Fruit fly (Drosophila melanogaster) whole organism, prepupa: ENCODE results near the gene Naam.
A peak's percentile ranks its signal among the peaks of the same experiment; 100 is the strongest.

Experiments
- Blimp-1 ChIP-seq: fragments of 200-800 bp; sonication (Bioruptor generic); optimal IDR thresholded peaks from 3 replicates; lab custom pipeline; 2017; ENCODE audit warnings: missing biosample characterization, missing genetic modification characterization, mild to moderate bottlenecking, moderate library complexity, missing genetic modification reagents
- CG10631 ChIP-seq: fragments of 200-800 bp; sonication (Bioruptor generic); optimal IDR thresholded peaks from 2 replicates; lab custom pipeline; 2016; ENCODE audit warnings: missing biosample characterization, missing genetic modification characterization
- CG10669 ChIP-seq: fragments of 200-800 bp; sonication (Bioruptor generic); optimal IDR thresholded peaks from 3 replicates; lab custom pipeline; 2018; ENCODE audit warnings: missing biosample characterization, mild to moderate bottlenecking, missing genetic modification characterization, moderate library complexity
- CG11762 ChIP-seq: fragments of 200-800 bp; sonication (Bioruptor generic); optimal IDR thresholded peaks from 3 replicates; lab custom pipeline; 2016; ENCODE audit warnings: missing biosample characterization, missing genetic modification characterization; ENCODE audit not compliant: insufficient read depth
- CG11902 ChIP-seq: fragments of 200-800 bp; sonication (Bioruptor generic); optimal IDR thresholded peaks from 3 replicates; lab custom pipeline; 2016; ENCODE audit warnings: missing biosample characterization, missing genetic modification characterization
- CG15336 ChIP-seq: fragments of 200-800 bp; sonication (Bioruptor generic); IDR thresholded peaks from 2 replicates; pipeline ENCODE4 v1.3.6; 2022; ENCODE audit warnings: missing biosample characterization, missing genetic modification characterization
- CG1621 ChIP-seq: fragments of 200-800 bp; sonication (Bioruptor generic); optimal IDR thresholded peaks from 3 replicates; lab custom pipeline; 2018; ENCODE audit warnings: missing biosample characterization, mild to moderate bottlenecking, missing genetic modification characterization
- CG3032 ChIP-seq: fragments of 200-800 bp; optimal IDR thresholded peaks from 2 replicates; lab custom pipeline; 2019; ENCODE audit warnings: missing biosample characterization, mild to moderate bottlenecking, missing genetic modification characterization, moderate library complexity
- CG31627 ChIP-seq: fragments of 200-800 bp; sonication (Bioruptor generic); optimal IDR thresholded peaks from 3 replicates; lab custom pipeline; 2016; ENCODE audit warnings: missing biosample characterization, missing genetic modification characterization
- CG34406 ChIP-seq: fragments of 200-800 bp; sonication (Bioruptor generic); optimal IDR thresholded peaks from 3 replicates; lab custom pipeline; 2016; ENCODE audit warnings: missing biosample characterization, missing genetic modification characterization
- CG3919 ChIP-seq: fragments of 200-800 bp; sonication (Bioruptor generic); optimal IDR thresholded peaks from 3 replicates; lab custom pipeline; 2016; ENCODE audit warnings: missing biosample characterization, missing genetic modification characterization
- CG4318 ChIP-seq: fragments of 200-800 bp; sonication (Bioruptor generic); optimal IDR thresholded peaks from 3 replicates; lab custom pipeline; 2017; ENCODE audit warnings: missing biosample characterization, mild to moderate bottlenecking, missing genetic modification characterization
- CG6163 ChIP-seq: fragments of 200-800 bp; sonication (Bioruptor generic); IDR thresholded peaks from 3 replicates; pipeline ENCODE4 v1.3.6; 2022; ENCODE audit warnings: missing biosample characterization, missing genetic modification characterization
- CG6792 ChIP-seq: fragments of 200-800 bp; sonication (Bioruptor generic); optimal IDR thresholded peaks from 3 replicates; lab custom pipeline; 2016; ENCODE audit warnings: missing biosample characterization, missing genetic modification characterization
- CG6808 ChIP-seq: fragments of 200-800 bp; sonication (Bioruptor generic); optimal IDR thresholded peaks from 3 replicates; lab custom pipeline; 2017; ENCODE audit warnings: missing biosample characterization, missing genetic modification characterization, mild to moderate bottlenecking, moderate library complexity, missing genetic modification reagents
- CG6854 ChIP-seq: fragments of 200-800 bp; sonication (Bioruptor generic); optimal IDR thresholded peaks from 2 replicates; lab custom pipeline; 2017; ENCODE audit warnings: missing biosample characterization, mild to moderate bottlenecking, missing genetic modification characterization
- CG7368 ChIP-seq: fragments of 200-800 bp; sonication (Bioruptor generic); optimal IDR thresholded peaks from 3 replicates; lab custom pipeline; 2016; ENCODE audit warnings: missing biosample characterization, missing genetic modification characterization
- CG8632 ChIP-seq: fragments of 200-800 bp; sonication (Bioruptor generic); optimal IDR thresholded peaks from 3 replicates; lab custom pipeline; 2016; ENCODE audit warnings: missing biosample characterization, missing genetic modification characterization
- Eip75B ChIP-seq: fragments of 200-800 bp; sonication (Bioruptor generic); optimal IDR thresholded peaks from 3 replicates; lab custom pipeline; 2016; ENCODE audit warnings: missing biosample characterization, missing genetic modification characterization
- Eip78C ChIP-seq: fragments of 200-800 bp; sonication (Bioruptor generic); peaks from one replicate; lab custom pipeline; 2016; ENCODE audit warnings: missing biosample characterization, missing genetic modification characterization
- Eip93F ChIP-seq: fragments of 200-800 bp; sonication (Bioruptor generic); optimal IDR thresholded peaks from 2 replicates; lab custom pipeline; 2016; ENCODE audit warnings: missing biosample characterization, mild to moderate bottlenecking, missing genetic modification characterization
- Ets21C ChIP-seq: fragments of 200-800 bp; sonication (Bioruptor generic); optimal IDR thresholded peaks from 3 replicates; lab custom pipeline; 2016; ENCODE audit warnings: missing biosample characterization, missing genetic modification characterization
- Hr38 ChIP-seq: sonication (Bioruptor generic); optimal IDR thresholded peaks from 2 replicates; lab custom pipeline; 2016; ENCODE audit warnings: missing biosample characterization, missing genetic modification characterization
- Hr4 ChIP-seq: fragments of 200-800 bp; sonication (Bioruptor generic); optimal IDR thresholded peaks from 3 replicates; lab custom pipeline; 2016; ENCODE audit warnings: missing biosample characterization, missing genetic modification characterization
- Met ChIP-seq: fragments of 200-800 bp; sonication (Bioruptor generic); optimal IDR thresholded peaks from 3 replicates; lab custom pipeline; 2016; ENCODE audit warnings: missing biosample characterization, missing genetic modification characterization
- Smox ChIP-seq: fragments of 200-800 bp; sonication (Bioruptor generic); optimal IDR thresholded peaks from 3 replicates; lab custom pipeline; 2016; ENCODE audit warnings: missing biosample characterization, missing genetic modification characterization
- Sox102F ChIP-seq: fragments of 200-800 bp; sonication (Bioruptor generic); optimal IDR thresholded peaks from 2 replicates; lab custom pipeline; 2016; ENCODE audit warnings: missing biosample characterization, mild to moderate bottlenecking, missing genetic modification characterization
- Sox14 ChIP-seq: fragments of 200-800 bp; sonication (Bioruptor generic); optimal IDR thresholded peaks from 3 replicates; lab custom pipeline; 2016; ENCODE audit warnings: missing biosample characterization, missing genetic modification characterization
- achi ChIP-seq: fragments of 200-800 bp; sonication (Bioruptor generic); optimal IDR thresholded peaks from 3 replicates; lab custom pipeline; 2016; ENCODE audit warnings: missing biosample characterization, missing genetic modification characterization
- acj6 ChIP-seq: fragments of 200-800 bp; sonication (Bioruptor generic); optimal IDR thresholded peaks from 3 replicates; lab custom pipeline; 2016; ENCODE audit warnings: missing biosample characterization, missing genetic modification characterization
- cyc ChIP-seq: fragments of 200-800 bp; sonication (Bioruptor generic); optimal IDR thresholded peaks from 3 replicates; lab custom pipeline; 2016; ENCODE audit warnings: missing biosample characterization, missing genetic modification characterization
- dac ChIP-seq: fragments of 200-800 bp; sonication (Bioruptor generic); optimal IDR thresholded peaks from 2 replicates; lab custom pipeline; 2017; ENCODE audit warnings: missing biosample characterization, mild to moderate bottlenecking, missing genetic modification characterization
- dsx ChIP-seq: fragments of 200-800 bp; optimal IDR thresholded peaks from 3 replicates; lab custom pipeline; 2019; ENCODE audit warnings: missing biosample characterization, mild to moderate bottlenecking, missing genetic modification characterization, moderate library complexity; ENCODE audit not compliant: poor library complexity, severe bottlenecking
- eg ChIP-seq: fragments of 200-800 bp; sonication (Bioruptor generic); IDR thresholded peaks from 3 replicates; pipeline ENCODE4 v1.3.6; 2022; ENCODE audit warnings: missing biosample characterization, missing genetic modification characterization
- esn ChIP-seq: fragments of 200-800 bp; sonication (Bioruptor generic); optimal IDR thresholded peaks from 2 replicates; lab custom pipeline; 2016; ENCODE audit warnings: missing biosample characterization, mild to moderate bottlenecking, missing genetic modification characterization, moderate library complexity
- fd85E ChIP-seq: fragments of 200-800 bp; sonication (Bioruptor generic); optimal IDR thresholded peaks from 3 replicates; lab custom pipeline; 2016; ENCODE audit warnings: missing biosample characterization, missing genetic modification characterization
- fkh ChIP-seq: fragments of 200-800 bp; sonication (Bioruptor generic); optimal IDR thresholded peaks from 3 replicates; lab custom pipeline; 2017; ENCODE audit warnings: missing biosample characterization, mild to moderate bottlenecking, missing genetic modification characterization, moderate library complexity
- lz ChIP-seq: fragments of 200-800 bp; sonication (Bioruptor generic); optimal IDR thresholded peaks from 3 replicates; lab custom pipeline; 2016; ENCODE audit warnings: missing biosample characterization, missing genetic modification characterization
- net ChIP-seq: fragments of 200-800 bp; sonication (Bioruptor generic); optimal IDR thresholded peaks from 3 replicates; lab custom pipeline; 2016; ENCODE audit warnings: missing biosample characterization, missing genetic modification characterization
- pdm3 ChIP-seq: fragments of 200-800 bp; sonication (Bioruptor generic); optimal IDR thresholded peaks from 3 replicates; lab custom pipeline; 2016; ENCODE audit warnings: missing biosample characterization, missing genetic modification characterization
- salr ChIP-seq, 2 experiments: fragments of 200-800 bp; sonication (Bioruptor generic); optimal IDR thresholded peaks; 3 replicates each; lab custom pipeline; 2016 to 2018; ENCODE audit warnings: missing biosample characterization in 2 of 2, missing genetic modification characterization in 2 of 2, mild to moderate bottlenecking in 1 of 2
- spab ChIP-seq: fragments of 200-800 bp; sonication (Bioruptor generic); optimal IDR thresholded peaks from 2 replicates; lab custom pipeline; 2017; ENCODE audit warnings: missing biosample characterization, mild to moderate bottlenecking, missing genetic modification characterization, missing genetic modification reagents
- svp ChIP-seq: fragments of 200-800 bp; sonication (Bioruptor generic); peaks from one replicate; lab custom pipeline; 2016; ENCODE audit warnings: missing biosample characterization, missing genetic modification characterization
- topi ChIP-seq: fragments of 200-800 bp; sonication (Bioruptor generic); optimal IDR thresholded peaks from 3 replicates; lab custom pipeline; 2016; ENCODE audit warnings: missing biosample characterization, missing genetic modification characterization
- vri ChIP-seq: fragments of 200-800 bp; sonication (Bioruptor generic); optimal IDR thresholded peaks from 3 replicates; lab custom pipeline; 2016; ENCODE audit warnings: missing biosample characterization, mild to moderate bottlenecking, missing genetic modification characterization

Naam gene

DNA sequence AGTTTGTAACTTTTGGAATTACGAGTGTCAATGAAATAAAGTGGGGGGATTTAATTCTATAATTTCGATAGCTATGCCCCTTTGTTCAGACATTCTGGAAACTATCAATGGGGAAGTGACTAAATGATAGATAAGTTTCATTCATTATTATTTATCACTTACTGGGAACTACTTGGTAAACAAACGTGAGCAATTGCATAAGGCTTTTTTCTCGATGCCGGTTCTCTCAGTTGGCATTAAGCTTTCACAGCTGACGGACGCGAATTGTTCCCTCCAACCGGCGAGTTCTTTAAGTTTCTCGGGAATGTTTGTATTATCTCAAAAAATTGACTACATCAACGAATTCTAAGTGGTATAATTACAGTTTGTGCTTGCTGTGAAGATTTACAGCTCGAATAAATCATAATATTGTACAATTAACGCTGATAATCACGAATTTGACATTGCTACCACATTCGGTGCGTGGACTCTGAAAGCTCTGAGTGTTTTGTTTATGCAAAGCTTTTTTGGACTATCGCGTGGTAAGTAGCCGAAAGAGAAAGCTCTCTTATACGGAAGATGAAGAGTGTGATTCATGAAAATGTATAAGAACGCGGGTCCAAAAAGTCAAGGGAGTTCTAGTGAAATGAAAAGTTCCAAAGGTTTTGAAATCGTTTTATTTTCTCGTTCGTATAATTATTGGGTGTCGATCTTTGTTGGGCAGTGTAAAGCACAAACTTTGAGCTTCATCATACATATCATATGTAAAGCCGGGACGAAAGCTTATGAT, at the start of gene Naam (continued):
- peak; percentile 68 for TF ChIP-seq cyc
- peak; percentile 69 for TF ChIP-seq dac (GFP tag; lab: Kevin White, UChicago)
- peak; percentile 79 for TF ChIP-seq Smox
- TF ChIP-seq CG15336 = peak; percentile 78
- peak; percentile 84 for TF ChIP-seq CG3919 (GFP tag; lab: Kevin White, UChicago)
- TF ChIP-seq net (GFP tag; lab: Kevin White, UChicago) = peak; percentile 82
- TF ChIP-seq CG6808 (GFP tag; lab: Kevin White, UChicago) = peak; percentile 27
- TF ChIP-seq pdm3 = peak; percentile 70
- TF ChIP-seq CG6163 (GFP tag; lab: Robert Waterston, UW) = peak; percentile 89
- TF ChIP-seq eg (GFP tag; lab: Robert Waterston, UW) = peak; percentile 93

DNA sequence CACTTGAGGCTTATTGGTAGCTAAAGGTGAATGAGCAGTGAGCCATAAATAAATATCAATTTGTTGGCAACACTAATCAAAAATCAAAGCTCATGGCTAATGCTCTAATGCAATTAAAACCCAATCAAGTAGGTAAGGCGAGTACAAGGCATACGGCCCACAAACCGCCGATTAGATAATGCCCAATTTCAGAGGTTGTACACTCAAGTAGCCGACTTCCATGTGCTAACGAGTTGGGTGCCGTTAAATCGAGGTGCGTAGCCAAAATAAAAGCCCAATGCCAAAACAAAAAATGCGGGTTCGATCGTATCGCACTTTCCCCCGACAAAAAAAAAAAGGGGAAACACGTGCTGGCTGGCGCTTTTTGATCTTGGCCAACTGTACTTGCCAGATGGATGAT, 49.2 kb upstream of the Naam start:
- no peak for TF ChIP-seq CG6808 (GFP tag; lab: Kevin White, UChicago)
- TF ChIP-seq vri (GFP tag; lab: Kevin White, UChicago) = peak; percentile 62

DNA sequence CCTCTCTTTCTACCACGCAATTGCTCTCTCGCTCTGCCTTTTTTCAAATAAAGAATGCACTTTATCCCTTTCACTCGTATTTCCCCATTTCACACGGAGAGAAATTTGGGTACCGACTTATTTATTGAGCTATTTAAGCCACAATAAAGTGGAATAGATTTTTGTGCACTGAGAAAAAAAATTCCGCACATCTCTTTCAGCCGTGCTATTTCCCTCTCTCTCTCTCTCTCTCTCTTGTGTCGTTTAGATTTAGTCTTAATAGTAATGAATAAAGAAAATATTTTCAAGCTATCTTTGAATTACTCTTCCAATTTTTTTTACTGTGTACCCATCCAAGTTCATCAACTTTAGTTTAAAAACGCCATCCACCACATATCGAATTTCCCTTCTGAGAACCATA, 47.6 kb upstream of the Naam start:
- TF ChIP-seq salr (GFP tag; optimal IDR thresholded peaks at IDR 0.05; lab: Kevin White, UChicago) (peak; percentile 29 to 46), vri (GFP tag; lab: Kevin White, UChicago) (no peak), CG6854 (GFP tag; lab: Kevin White, UChicago) (no peak), Hr4 (GFP tag; lab: Kevin White, UChicago) (peak; percentile 74), CG10669 (GFP tag; lab: Kevin White, UChicago) (peak; percentile 65), CG4318 (GFP tag; lab: Kevin White, UChicago) (peak; percentile 59), CG11902 (GFP tag; lab: Kevin White, UChicago) (peak; percentile 67), CG1621 (tag; lab: Kevin White, UChicago) (peak; percentile 24), CG6792 (GFP tag; lab: Kevin White, UChicago) (peak; percentile 78), CG11762 (peak; percentile 57), svp (peak; percentile 90), CG6808 (GFP tag; lab: Kevin White, UChicago) (peak; percentile 40), Sox14 (GFP tag; lab: Kevin White, UChicago) (peak; percentile 78), acj6 (GFP tag; lab: Kevin White, UChicago) (peak; percentile 81), CG31627 (GFP tag; lab: Kevin White, UChicago) (peak; percentile 85), spab (peak; percentile 32), fd85E (no peak), CG34406 (GFP tag; lab: Kevin White, UChicago) (peak; percentile 76), dsx (GFP tag; lab: Kevin White, UChicago) (no peak), fkh (GFP tag; lab: Kevin White, UChicago) (no peak), topi (GFP tag; lab: Kevin White, UChicago) (peak; percentile 80), Blimp-1 (peak; percentile 28), Sox102F (GFP tag; lab: Kevin White, UChicago) (peak; percentile 64), net (GFP tag; lab: Kevin White, UChicago) (peak; percentile 66), Ets21C (GFP tag; lab: Kevin White, UChicago) (peak; percentile 70), CG7368 (GFP tag; lab: Kevin White, UChicago) (peak; percentile 25), CG3919 (GFP tag; lab: Kevin White, UChicago) (peak; percentile 79), esn (peak; percentile 82), Met (GFP tag; lab: Kevin White, UChicago) (peak; percentile 81), dac (GFP tag; lab: Kevin White, UChicago) (peak; percentile 22), CG10631 (GFP tag; lab: Kevin White, UChicago) (peak; percentile 60), eg (GFP tag; lab: Robert Waterston, UW) (peak; percentile 80), lz (GFP tag; lab: Kevin White, UChicago) (peak; percentile 77), CG3032 (tag; lab: Kevin White, UChicago) (peak; percentile 54), CG8632 (GFP tag; lab: Kevin White, UChicago) (peak; percentile 69), Eip93F (no peak), Hr38 (no peak), CG15336 (peak; percentile 78), Eip75B (peak; percentile 83), achi (GFP tag; lab: Kevin White, UChicago) (peak; percentile 70), Eip78C (peak; percentile 94), pdm3 (peak; percentile 82)
